Worm (Caenorhabditis elegans) whole organism, L4 larva: Measurements from ENCODE around the gene slc-25A18.1.
"Not testable (repeated sequence)": the region's sequence is repeated elsewhere in the genome, so short reads cannot be mapped to it uniquely, and the experiment has no call there.

ENCODE experiments used
- F26F4.8 ChIP-seq: fragments of 200-800 bp; sonication (Bioruptor generic); conservative IDR thresholded peaks from 2 replicates; pipeline ENCODE4 v1.3.6; 2022; ENCODE audit warnings: missing genetic modification characterization, missing compliant biosample characterization
- R02D3.7 ChIP-seq: fragments of 150-350 bp; sonication (generic microtip); optimal IDR thresholded peaks from 3 replicates; lab custom pipeline; 2014; ENCODE audit warnings: missing biosample characterization, missing genetic modification characterization
- T20F7.1 ChIP-seq: fragments of 200-800 bp; sonication (Bioruptor generic); optimal IDR thresholded peaks from 2 replicates; lab custom pipeline; 2018; ENCODE audit warnings: mild to moderate bottlenecking, missing genetic modification characterization, missing compliant biosample characterization
- Y105C5A.15 ChIP-seq: fragments of 200-800 bp; sonication (Bioruptor generic); IDR thresholded peaks from 2 replicates; pipeline ENCODE4 v1.3.6; 2022; ENCODE audit warnings: missing genetic modification characterization, missing compliant biosample characterization
- Y5F2A.4 ChIP-seq: fragments of 200-800 bp; sonication (Bioruptor generic); optimal IDR thresholded peaks from 2 replicates; lab custom pipeline; 2018; ENCODE audit warnings: mild to moderate bottlenecking, missing genetic modification characterization, missing compliant biosample characterization
- ZK337.2 ChIP-seq: fragments of 200-800 bp; sonication (Bioruptor generic); IDR thresholded peaks from 2 replicates; pipeline ENCODE4 v1.3.6; 2022; ENCODE audit warnings: missing genetic modification reagents, missing genetic modification characterization, missing compliant biosample characterization
- aha-1 ChIP-seq: fragments of 150-350 bp; peaks from one replicate; lab custom pipeline; 2014; ENCODE audit warnings: missing biosample characterization, missing genetic modification characterization
- ama-1 ChIP-seq: fragments of 150-350 bp; optimal IDR thresholded peaks from 2 replicates; lab custom pipeline; 2014; ENCODE audit warnings: inconsistent platforms, mixed read lengths
- ceh-62 ChIP-seq: sonication (generic microtip); optimal IDR thresholded peaks from 2 replicates; lab custom pipeline; 2017; ENCODE audit warnings: missing biosample characterization, missing genetic modification characterization
- dmd-6 ChIP-seq: fragments of 200-800 bp; sonication (Bioruptor generic); IDR thresholded peaks from 2 replicates; pipeline ENCODE4 v1.3.6; 2022; ENCODE audit warnings: missing genetic modification reagents, missing genetic modification characterization, missing compliant biosample characterization
- dmd-8 ChIP-seq: fragments of 200-800 bp; sonication (Bioruptor generic); IDR thresholded peaks from 2 replicates; pipeline ENCODE4 v1.3.6; 2022; ENCODE audit warnings: missing genetic modification characterization, missing compliant biosample characterization
- dpl-1 ChIP-seq: fragments of 150-350 bp; optimal IDR thresholded peaks from 2 replicates; lab custom pipeline; 2014; ENCODE audit warnings: missing biosample characterization, missing genetic modification reagents, missing genetic modification characterization
- egl-27 ChIP-seq: sonication (generic microtip); optimal IDR thresholded peaks from 3 replicates; lab custom pipeline; 2017; ENCODE audit warnings: missing biosample characterization, missing genetic modification reagents, missing genetic modification characterization
- egl-43 ChIP-seq: fragments of 200-800 bp; sonication (Bioruptor generic); IDR thresholded peaks from 2 replicates; pipeline ENCODE4 v1.3.6; 2022; ENCODE audit warnings: missing genetic modification reagents, missing genetic modification characterization, missing compliant biosample characterization
- gei-8 ChIP-seq: fragments of 200-800 bp; sonication (Bioruptor generic); optimal IDR thresholded peaks from 2 replicates; lab custom pipeline; 2018; ENCODE audit warnings: mild to moderate bottlenecking, missing genetic modification characterization, missing compliant biosample characterization
- hif-1 ChIP-seq, 2 experiments: sonication (generic microtip); optimal IDR thresholded peaks; 2 replicates each; lab custom pipeline; 2016 to 2017; ENCODE audit warnings: missing compliant biosample characterization in 2 of 2, missing genetic modification characterization in 2 of 2, missing genetic modification reagents in 2 of 2, missing genotype in 2 of 2, mild to moderate bottlenecking in 1 of 2
- hlh-11 ChIP-seq: fragments of 200-800 bp; sonication (Bioruptor generic); optimal IDR thresholded peaks from 2 replicates; lab custom pipeline; 2018; ENCODE audit warnings: mild to moderate bottlenecking, missing genetic modification characterization, missing compliant biosample characterization
- hlh-30 ChIP-seq: sonication (generic microtip); optimal IDR thresholded peaks from 2 replicates; lab custom pipeline; 2017; ENCODE audit warnings: antibody characterized with exemption, mild to moderate bottlenecking, missing genetic modification characterization, missing compliant biosample characterization; ENCODE audit not compliant: insufficient read depth
- lim-7 ChIP-seq: fragments of 200-800 bp; sonication (Bioruptor generic); IDR thresholded peaks from 2 replicates; pipeline ENCODE4 v1.3.6; 2022; ENCODE audit warnings: missing genetic modification characterization, missing compliant biosample characterization
- lin-13 ChIP-seq: fragments of 150-350 bp; optimal IDR thresholded peaks from 2 replicates; lab custom pipeline; 2014; ENCODE audit warnings: missing biosample characterization, missing genetic modification reagents, missing genetic modification characterization
- madf-5 ChIP-seq, 2 experiments: fragments of 200-800 bp; sonication (Bioruptor generic); IDR thresholded peaks; 2 replicates each; pipeline ENCODE4 v1.3.6; 2022; ENCODE audit warnings: missing compliant biosample characterization in 2 of 2, missing genetic modification characterization in 2 of 2
- madf-9 ChIP-seq: fragments of 200-800 bp; sonication (Bioruptor generic); conservative IDR thresholded peaks from 2 replicates; pipeline ENCODE4 v1.3.6; 2022; ENCODE audit warnings: missing genetic modification reagents, missing genetic modification characterization, missing compliant biosample characterization
- mxl-2 ChIP-seq: fragments of 200-800 bp; sonication (Bioruptor generic); conservative IDR thresholded peaks from 2 replicates; pipeline ENCODE4 v1.3.6; 2022; ENCODE audit warnings: missing genetic modification reagents, missing genetic modification characterization, missing compliant biosample characterization
- nhr-111 ChIP-seq: fragments of 200-800 bp; sonication (Bioruptor generic); optimal IDR thresholded peaks from 2 replicates; lab custom pipeline; 2018; ENCODE audit warnings: mild to moderate bottlenecking, missing genetic modification characterization, missing compliant biosample characterization
- nhr-41 ChIP-seq: fragments of 200-800 bp; sonication (Bioruptor generic); IDR thresholded peaks from 2 replicates; pipeline ENCODE4 v1.3.6; 2022; ENCODE audit warnings: missing genetic modification reagents, missing genetic modification characterization, missing compliant biosample characterization
- nhr-76 ChIP-seq: fragments of 150-350 bp; optimal IDR thresholded peaks from 2 replicates; lab custom pipeline; 2014; ENCODE audit warnings: missing biosample characterization, missing genetic modification characterization
- pqm-1 ChIP-seq: sonication (generic microtip); optimal IDR thresholded peaks from 2 replicates; lab custom pipeline; 2017; ENCODE audit warnings: missing biosample characterization, missing genetic modification characterization
- rbr-2 ChIP-seq: sonication (generic microtip); optimal IDR thresholded peaks from 2 replicates; lab custom pipeline; 2016; ENCODE audit warnings: missing genotype, missing genetic modification characterization, missing compliant biosample characterization
- set-16 ChIP-seq: fragments of 200-800 bp; sonication (Bioruptor generic); IDR thresholded peaks from 2 replicates; pipeline ENCODE4 v1.3.6; 2022; ENCODE audit warnings: missing genetic modification reagents, missing genetic modification characterization, missing compliant biosample characterization
- spr-1 ChIP-seq: sonication (generic microtip); optimal IDR thresholded peaks from 2 replicates; lab custom pipeline; 2016; ENCODE audit warnings: mild to moderate bottlenecking, missing genetic modification characterization, missing compliant biosample characterization
- zfp-2 ChIP-seq: sonication (generic microtip); optimal IDR thresholded peaks from 2 replicates; lab custom pipeline; 2016; ENCODE audit warnings: mild to moderate bottlenecking, missing genetic modification characterization, missing compliant biosample characterization
- zip-2 ChIP-seq: fragments of 150-350 bp; optimal IDR thresholded peaks from 2 replicates; lab custom pipeline; 2014; ENCODE audit warnings: missing biosample characterization, missing genetic modification characterization

Gene slc-25A18.1

DNA sequence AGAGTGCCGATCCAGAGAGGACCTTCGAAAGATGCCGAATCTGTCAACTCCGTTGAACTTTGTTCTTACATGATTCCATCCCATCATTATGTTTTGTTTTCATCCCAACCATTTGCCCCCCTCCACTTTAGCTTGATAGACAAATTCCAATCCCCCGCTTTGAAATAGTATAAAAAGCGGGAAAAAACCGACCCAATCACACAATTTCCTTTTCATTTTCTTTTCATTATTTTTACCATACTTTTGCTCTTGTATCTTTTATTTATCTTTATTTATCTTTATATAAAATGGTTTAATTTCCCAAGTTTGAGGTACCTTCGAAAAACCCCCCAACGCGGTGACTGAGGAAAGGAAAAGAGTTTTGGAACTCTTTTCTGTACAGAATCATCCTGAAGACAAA lies 37.2 kb downstream of the slc-25A18.1 start, which contains the start of gene F20D1.22:
TSS of gene F20D1.22 (plus strand) at position 301 of the 400 bp plus-strand sequence.
- TF ChIP-seq ama-1; mxl-2 (GFP tag; lab: Robert Waterston, UW); hif-1 (tag; optimal IDR thresholded peaks at IDR 0.05; lab: Kevin White, UChicago): not testable (repeated sequence)

DNA sequence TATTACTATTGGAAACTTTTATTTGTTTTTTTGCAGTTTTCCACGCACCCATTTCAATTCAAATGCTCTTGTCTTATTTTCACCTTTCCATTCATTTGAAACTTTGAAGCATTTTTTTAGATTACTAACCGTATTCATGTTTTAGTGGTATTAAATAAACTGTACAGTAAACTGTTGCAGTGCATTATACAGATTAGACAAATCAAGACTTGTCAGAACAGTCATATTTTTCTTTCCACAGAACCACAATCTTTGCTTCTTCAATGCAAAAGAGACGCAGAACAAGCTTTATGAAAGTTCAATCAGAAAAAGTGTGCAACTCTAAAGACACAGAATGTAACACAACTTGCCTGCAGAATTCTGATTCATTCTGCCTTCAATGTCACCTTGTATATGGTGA lies 38.0 kb downstream of the slc-25A18.1 start, which contains the start of gene F45B8.5:
TSS of gene F45B8.5 (plus strand) at position 301 of the 400 bp plus-strand sequence.
- TF ChIP-seq gei-8 (GFP tag; lab: Kevin White, UChicago) (no peak), ceh-62 (tag; lab: Kevin White, UChicago) (no peak)

DNA sequence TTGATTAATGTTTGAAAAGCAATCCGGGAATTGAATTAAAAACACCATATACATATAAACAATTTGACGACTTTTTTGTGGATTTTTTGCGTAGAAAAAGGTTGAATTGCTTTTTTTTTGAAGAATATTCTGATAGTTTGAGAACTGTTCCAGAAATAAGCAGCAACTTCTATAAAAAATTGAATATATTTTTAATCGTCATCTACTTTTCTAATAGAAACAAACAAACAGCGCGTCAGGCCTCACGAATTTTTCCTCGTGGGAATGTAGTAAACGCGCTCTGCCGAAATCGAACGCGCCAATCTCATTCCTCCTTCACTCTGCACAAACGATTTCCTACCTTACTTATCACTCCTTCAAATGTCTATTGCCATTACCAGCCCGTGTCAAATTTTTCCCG lies 39.5 kb downstream of the slc-25A18.1 start, which contains the start of gene rgs-11:
TSS of gene rgs-11 (plus strand) at position 301 of the 400 bp plus-strand sequence.
- TF ChIP-seq lin-13: no peak
- no peak for TF ChIP-seq hlh-11 (tag; lab: Kevin White, UChicago)
- no peak for TF ChIP-seq lim-7 (GFP tag; lab: Robert Waterston, UW)
- no peak for TF ChIP-seq pqm-1 (tag; lab: Kevin White, UChicago)
- no peak for TF ChIP-seq T20F7.1 (GFP tag; lab: Kevin White, UChicago)
- no peak for TF ChIP-seq R02D3.7
- TF ChIP-seq dmd-8 (GFP tag; lab: Robert Waterston, UW): no peak
- TF ChIP-seq nhr-76 (tag; lab: Kevin White, UChicago): no peak
- no peak for TF ChIP-seq Y5F2A.4 (GFP tag; lab: Kevin White, UChicago)
- no peak for TF ChIP-seq spr-1 (tag; lab: Kevin White, UChicago)
- TF ChIP-seq nhr-111 (GFP tag; lab: Kevin White, UChicago): no peak
- TF ChIP-seq ama-1: no peak
- TF ChIP-seq rbr-2 (tag; lab: Kevin White, UChicago): no peak
- no peak for TF ChIP-seq nhr-41 (GFP tag; lab: Robert Waterston, UW)
- no peak for TF ChIP-seq madf-9
- no peak for TF ChIP-seq ZK337.2 (GFP tag; lab: Robert Waterston, UW)
- no peak for TF ChIP-seq dmd-6 (GFP tag; lab: Robert Waterston, UW)
- no peak for TF ChIP-seq zip-2
- TF ChIP-seq egl-27 (tag; lab: Kevin White, UChicago): no peak

DNA sequence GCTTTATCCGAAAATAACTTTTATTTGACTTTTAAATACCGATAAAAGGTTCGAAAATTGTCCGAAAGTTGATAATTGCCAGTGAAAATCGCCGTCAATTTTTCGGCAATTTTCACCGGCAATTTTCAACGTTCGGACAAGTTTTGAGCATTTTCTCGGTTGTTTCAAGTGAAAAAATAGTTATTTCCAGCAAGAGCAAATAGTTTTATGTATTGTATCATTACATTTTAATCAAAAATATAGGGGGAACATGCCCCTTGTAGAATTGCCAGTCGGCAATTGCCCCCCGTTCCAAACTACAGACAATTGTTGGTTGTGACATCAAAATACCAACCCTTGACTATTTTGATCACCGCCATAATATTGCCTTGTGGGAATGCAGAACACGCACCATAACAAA lies 41.3 kb downstream of the slc-25A18.1 start, which contains the start of gene rgs-10:
TSS of gene rgs-10 (plus strand) at position 301 of the 400 bp plus-strand sequence.
- TF ChIP-seq F26F4.8 (no peak), Y105C5A.15 (GFP tag; lab: Robert Waterston, UW) (no peak)

DNA sequence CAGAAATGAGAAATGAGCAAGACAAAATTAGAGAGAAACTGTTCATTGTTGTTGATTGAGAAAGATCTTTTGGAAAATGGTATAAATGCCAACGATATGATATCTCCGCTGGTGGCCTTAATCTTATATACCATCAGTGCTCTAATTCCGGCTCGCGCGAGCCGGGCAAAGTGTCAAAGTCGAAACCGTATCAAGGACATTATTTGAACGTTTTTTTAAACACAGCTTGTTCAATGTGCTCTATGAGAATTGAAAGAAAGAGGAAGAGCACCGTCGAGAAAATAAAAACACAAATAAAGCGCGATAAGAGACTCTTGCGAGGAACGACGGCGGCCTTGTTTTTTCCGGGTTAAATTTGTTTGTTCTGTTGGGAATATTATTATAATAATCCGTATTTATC lies 42.3 kb downstream of the slc-25A18.1 start, which contains the start of gene idpp-3:
TSS of gene idpp-3 (minus strand) at position 101 of the 400 bp plus-strand sequence.
- TF ChIP-seq aha-1 (peak; percentile 28), R02D3.7 (no peak), ceh-62 (tag; lab: Kevin White, UChicago) (no peak), egl-43 (no peak), hlh-30 (tag; lab: Kevin White, UChicago) (no peak), dpl-1 (GFP tag; lab: Kevin White, UChicago) (no peak), hif-1 (tag; optimal IDR thresholded peaks at IDR 0.05; lab: Kevin White, UChicago) (no peak), zfp-2 (no peak)

DNA sequence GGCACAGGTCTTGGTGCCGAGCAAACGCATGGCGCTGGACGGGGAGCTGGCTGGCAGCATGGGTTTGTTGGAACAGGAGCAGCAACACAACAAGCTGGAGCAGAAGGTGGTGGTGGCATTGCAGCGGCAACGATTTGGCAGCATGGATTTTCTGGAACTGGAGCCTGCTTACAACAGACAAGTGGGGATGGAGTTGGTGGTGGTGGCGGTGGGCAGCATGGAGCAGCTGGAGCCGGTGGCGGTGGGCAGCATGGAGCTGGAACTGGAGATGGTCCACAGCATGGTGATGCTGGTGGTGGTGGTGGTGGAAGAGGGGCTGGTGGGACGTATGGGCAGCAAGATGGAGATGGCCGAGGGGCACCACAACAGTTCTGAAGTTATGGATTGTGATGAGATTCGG lies 42.9 kb downstream of the slc-25A18.1 start:
- 0 out of 4 replicates have a peak, but pooled peaks of 1 of the 2 experiments have one; percentile 43 for TF ChIP-seq madf-5 (GFP tag; IDR thresholded peaks at IDR 0.05; lab: Robert Waterston, UW)
- TF ChIP-seq set-16 (GFP tag; lab: Robert Waterston, UW): peak; percentile 92
- TF ChIP-seq zfp-2: no peak
